Fruit fly (Drosophila melanogaster) whole organism, adult: ENCODE measurements around the gene CG7408.

Experiments
- CG11617 ChIP-seq: fragments of 200-800 bp; sonication (Bioruptor generic); optimal IDR thresholded peaks from 2 replicates; lab custom pipeline; 2017; ENCODE audit warnings: mild to moderate bottlenecking, missing biosample characterization, missing genetic modification reagents, missing genetic modification characterization
- CG12768 ChIP-seq: fragments of 200-800 bp; sonication (Bioruptor generic); optimal IDR thresholded peaks from 2 replicates; lab custom pipeline; 2017; ENCODE audit warnings: missing biosample characterization, missing genetic modification characterization, mild to moderate bottlenecking, moderate library complexity, missing genetic modification reagents
- CG14711 ChIP-seq: fragments of 200-800 bp; sonication (Bioruptor generic); optimal IDR thresholded peaks from 2 replicates; lab custom pipeline; 2018; ENCODE audit warnings: missing biosample characterization, mild to moderate bottlenecking, missing genetic modification characterization, moderate library complexity
- CG1620 ChIP-seq: fragments of 200-800 bp; sonication (Bioruptor generic); optimal IDR thresholded peaks from 2 replicates; lab custom pipeline; 2016; ENCODE audit warnings: missing biosample characterization, missing genetic modification characterization
- CG33017 ChIP-seq: fragments of 200-800 bp; sonication (Bioruptor generic); optimal IDR thresholded peaks from 2 replicates; lab custom pipeline; 2018; ENCODE audit warnings: missing biosample characterization, mild to moderate bottlenecking, missing genetic modification characterization, moderate library complexity
- CG5204 ChIP-seq: fragments of 200-800 bp; sonication (Bioruptor generic); optimal IDR thresholded peaks from 2 replicates; lab custom pipeline; 2016; ENCODE audit warnings: missing biosample characterization, missing genetic modification characterization
- CG7045 ChIP-seq: fragments of 200-800 bp; sonication (Bioruptor generic); optimal IDR thresholded peaks from 2 replicates; lab custom pipeline; 2017; ENCODE audit warnings: missing biosample characterization, mild to moderate bottlenecking, missing genetic modification characterization
- CG7101 ChIP-seq: fragments of 200-800 bp; sonication (Bioruptor generic); optimal IDR thresholded peaks from 2 replicates; lab custom pipeline; 2018; ENCODE audit warnings: missing biosample characterization, mild to moderate bottlenecking, missing genetic modification characterization, moderate library complexity
- Clk ChIP-seq: fragments of 200-800 bp; sonication (Bioruptor generic); optimal IDR thresholded peaks from 2 replicates; lab custom pipeline; 2017; ENCODE audit warnings: missing biosample characterization, missing genetic modification characterization
- Crg-1 ChIP-seq: fragments of 200-800 bp; sonication (Bioruptor generic); optimal IDR thresholded peaks from 2 replicates; lab custom pipeline; 2016; ENCODE audit warnings: missing biosample characterization, missing genetic modification characterization
- Hr96 ChIP-seq: fragments of 200-800 bp; sonication (Bioruptor generic); optimal IDR thresholded peaks from 2 replicates; lab custom pipeline; 2016; ENCODE audit warnings: missing biosample characterization, missing genetic modification characterization
- Mnt ChIP-seq: fragments of 200-800 bp; sonication (Bioruptor generic); optimal IDR thresholded peaks from 2 replicates; lab custom pipeline; 2016; ENCODE audit warnings: missing biosample characterization, mild to moderate bottlenecking, missing genetic modification characterization
- bab1 ChIP-seq: fragments of 200-800 bp; sonication (Bioruptor generic); optimal IDR thresholded peaks from 3 replicates; lab custom pipeline; 2019; ENCODE audit warnings: missing biosample characterization, mild to moderate bottlenecking, missing genetic modification characterization, moderate library complexity
- cic ChIP-seq: fragments of 200-800 bp; sonication (Bioruptor generic); optimal IDR thresholded peaks from 2 replicates; lab custom pipeline; 2017; ENCODE audit warnings: missing biosample characterization, mild to moderate bottlenecking, missing genetic modification characterization, moderate library complexity
- cnc ChIP-seq, 2 experiments: fragments of >200 bp; optimal IDR thresholded peaks; 2 replicates each; lab custom pipeline; 2017
- kay ChIP-seq: fragments of 200-800 bp; sonication (Bioruptor generic); peaks from one replicate; lab custom pipeline; 2016; ENCODE audit warnings: missing biosample characterization, missing genetic modification characterization, borderline replicate concordance
- ovo ChIP-seq: fragments of 200-800 bp; sonication (Bioruptor generic); optimal IDR thresholded peaks from 2 replicates; lab custom pipeline; 2016; ENCODE audit warnings: missing biosample characterization, missing genetic modification characterization
- pad ChIP-seq: fragments of 200-800 bp; sonication (Bioruptor generic); optimal IDR thresholded peaks from 3 replicates; lab custom pipeline; 2017; ENCODE audit warnings: missing biosample characterization, missing genetic modification characterization, mild to moderate bottlenecking, moderate library complexity, missing genetic modification reagents
- tj ChIP-seq: fragments of 200-800 bp; sonication (Bioruptor generic); optimal IDR thresholded peaks from 3 replicates; lab custom pipeline; 2017; ENCODE audit warnings: missing biosample characterization, mild to moderate bottlenecking, missing genetic modification characterization, moderate library complexity
- toe ChIP-seq: fragments of 200-800 bp; sonication (Bioruptor generic); optimal IDR thresholded peaks from 2 replicates; lab custom pipeline; 2016; ENCODE audit warnings: missing biosample characterization, missing genetic modification characterization

The CG7408 gene

dm6 chr3L:17898606-17899005 is 19.7 kb downstream of the CG7408 start:
- TF ChIP-seq cnc (optimal IDR thresholded peaks at IDR 0.05; lab: Kevin White, UChicago), result no peak
- peak; percentile 48 for TF ChIP-seq bab1

- no peak for TF ChIP-seq CG7101 (tag; lab: Kevin White, UChicago)
- no peak for TF ChIP-seq CG1620 (GFP tag; lab: Kevin White, UChicago)
- TF ChIP-seq cnc (optimal IDR thresholded peaks at IDR 0.05; lab: Kevin White, UChicago), result no peak
- TF ChIP-seq Clk (GFP tag; lab: Kevin White, UChicago), result no peak
- TF ChIP-seq CG11617 (GFP tag; lab: Kevin White, UChicago), result no peak
- no peak for TF ChIP-seq tj (GFP tag; lab: Kevin White, UChicago)
- no peak for TF ChIP-seq pad
- TF ChIP-seq CG14711, result no peak
- no peak for TF ChIP-seq cic (GFP tag; lab: Kevin White, UChicago)
- no peak for TF ChIP-seq CG7045 (GFP tag; lab: Kevin White, UChicago)
- TF ChIP-seq Mnt (GFP tag; lab: Kevin White, UChicago), result no peak
- no peak for TF ChIP-seq kay (GFP tag; lab: Kevin White, UChicago)
- TF ChIP-seq toe (GFP tag; lab: Kevin White, UChicago), result no peak
These were observed 23.3 kb downstream of the CG7408 start for dm6 chr3L:17902186-17902585.

DNA sequence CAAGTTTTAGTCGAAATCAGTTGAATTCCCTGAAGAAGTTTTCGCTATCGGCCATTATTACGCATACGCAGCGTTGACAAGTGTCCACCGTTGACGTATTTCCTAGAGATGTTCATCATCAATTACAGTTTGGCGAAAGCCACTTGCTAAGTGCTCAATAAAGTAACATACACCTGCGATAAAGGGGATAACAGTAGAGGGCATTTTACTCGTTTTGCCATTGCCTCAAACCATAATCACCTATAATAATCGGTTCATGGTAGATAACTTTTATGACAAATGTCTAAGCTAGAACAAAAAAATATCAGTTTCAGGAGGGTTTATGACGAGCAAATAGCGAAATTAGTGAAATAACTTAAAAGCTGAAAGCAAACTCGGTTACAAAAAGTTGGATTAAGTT is 23.7 kb downstream of the CG7408 start:
- TF ChIP-seq CG14711 (no peak), bab1 (no peak), tj (GFP tag; lab: Kevin White, UChicago) (no peak), CG7045 (GFP tag; lab: Kevin White, UChicago) (peak; percentile 30), cnc (optimal IDR thresholded peaks at IDR 0.05; lab: Kevin White, UChicago) (no peak), CG5204 (GFP tag; lab: Kevin White, UChicago) (peak; percentile 12), CG33017 (tag; lab: Kevin White, UChicago) (peak; percentile 14), kay (GFP tag; lab: Kevin White, UChicago) (peak; percentile 80), cic (GFP tag; lab: Kevin White, UChicago) (peak; percentile 57)

dm6 chr3L:17903813-17904416 is 25.0 kb downstream of the CG7408 start:
- TF ChIP-seq CG1620 (GFP tag; lab: Kevin White, UChicago), result no peak
- peak; percentile 59 for TF ChIP-seq cic (GFP tag; lab: Kevin White, UChicago)
- TF ChIP-seq Mnt (GFP tag; lab: Kevin White, UChicago), result peak; percentile 10
- TF ChIP-seq CG7101 (tag; lab: Kevin White, UChicago), result no peak
- TF ChIP-seq tj (GFP tag; lab: Kevin White, UChicago), result peak; percentile 59
- no peak for TF ChIP-seq bab1

DNA sequence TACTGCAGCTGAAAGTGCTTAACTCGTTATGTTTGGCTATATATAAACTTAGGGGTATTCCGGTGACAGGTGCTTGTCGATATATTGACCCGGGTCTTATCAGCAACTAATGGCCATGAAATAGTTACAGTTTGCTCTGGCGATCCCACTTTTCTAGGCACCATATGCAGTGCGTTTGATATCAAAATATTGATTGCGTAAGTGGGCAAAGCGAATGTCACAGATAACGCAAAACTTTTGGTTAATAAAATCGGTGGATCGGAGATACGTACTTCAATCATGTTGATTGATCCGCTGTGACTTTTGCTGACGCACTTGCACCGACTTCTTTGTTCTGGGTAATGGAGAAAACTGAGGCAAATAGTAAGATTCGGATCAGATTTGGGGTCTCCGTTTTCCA is 25.7 kb downstream of the CG7408 start:
- TF ChIP-seq pad, result no peak
- peak; percentile 27 for TF ChIP-seq Crg-1 (GFP tag; lab: Kevin White, UChicago)

DNA sequence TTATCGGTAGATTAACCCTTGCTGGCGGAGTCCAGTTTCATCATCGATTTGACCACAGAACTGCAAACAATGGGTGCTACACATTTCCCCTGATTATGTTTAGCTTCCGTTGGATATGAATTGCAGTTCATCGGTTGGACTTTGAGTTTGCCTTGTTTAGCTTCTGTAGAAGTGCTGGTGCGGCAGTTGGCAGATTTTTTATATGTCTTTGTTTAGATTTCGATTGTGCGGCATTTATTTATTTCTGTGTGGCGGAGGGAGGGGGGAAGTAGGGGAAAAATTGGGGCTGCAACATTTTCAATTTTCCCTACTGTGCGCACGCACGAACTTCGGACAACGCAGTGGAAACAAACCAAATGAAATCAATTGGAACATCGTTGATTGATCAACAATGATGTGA is 26.9 kb downstream of the CG7408 start:
- TF ChIP-seq CG14711 (no peak), tj (GFP tag; lab: Kevin White, UChicago) (peak; percentile 95), pad (peak; percentile 13)

dm6 chr3L:17907609-17908160 is 28.8 kb downstream of the CG7408 start, which contains the start of the genes Prestin and Wdr92:
Gene Prestin (minus strand): TSS chr3L:17907812.
Gene Wdr92 (plus strand): TSS chr3L:17908143.
- peak; percentile 42 for TF ChIP-seq CG14711
- peak; percentile 42 for TF ChIP-seq Crg-1 (GFP tag; lab: Kevin White, UChicago)
- TF ChIP-seq Clk (GFP tag; lab: Kevin White, UChicago), result no peak
- TF ChIP-seq CG7101 (tag; lab: Kevin White, UChicago), result peak; percentile 27
- peak; percentile 40 for TF ChIP-seq CG11617 (GFP tag; lab: Kevin White, UChicago)
- no peak for TF ChIP-seq ovo
- no peak for TF ChIP-seq CG1620 (GFP tag; lab: Kevin White, UChicago)
- peak; percentile 69 for TF ChIP-seq kay (GFP tag; lab: Kevin White, UChicago)
- no peak for TF ChIP-seq bab1
- no peak for TF ChIP-seq pad
- TF ChIP-seq Hr96 (GFP tag; lab: Kevin White, UChicago), result no peak
- peak; percentile 67 for TF ChIP-seq Mnt (GFP tag; lab: Kevin White, UChicago)
- peak; percentile 16 for TF ChIP-seq CG33017 (tag; lab: Kevin White, UChicago)
- TF ChIP-seq toe (GFP tag; lab: Kevin White, UChicago), result peak; percentile 8
- peak; percentile 86 for TF ChIP-seq tj (GFP tag; lab: Kevin White, UChicago)
- peak; percentile 68 for TF ChIP-seq cic (GFP tag; lab: Kevin White, UChicago)
- peak; percentile 16 for TF ChIP-seq CG12768 (GFP tag; lab: Kevin White, UChicago)
- TF ChIP-seq CG5204 (GFP tag; lab: Kevin White, UChicago), result no peak
- TF ChIP-seq CG7045 (GFP tag; lab: Kevin White, UChicago), result no peak
- TF ChIP-seq cnc (optimal IDR thresholded peaks at IDR 0.05; lab: Kevin White, UChicago), result no peak
